Worm (Caenorhabditis elegans) whole organism, L3 larva: ENCODE data around the gene R160.6.

Source experiments
- R02D3.7 ChIP-seq: fragments of 150-350 bp; optimal IDR thresholded peaks from 2 replicates; lab custom pipeline; 2014; ENCODE audit warnings: missing biosample characterization, missing genetic modification characterization
- ZK546.5 ChIP-seq: sonication (generic microtip); optimal IDR thresholded peaks from 2 replicates; lab custom pipeline; 2017; ENCODE audit warnings: missing biosample characterization, missing genetic modification characterization
- aly-2 ChIP-seq: fragments of 150-350 bp; optimal IDR thresholded peaks from 2 replicates; lab custom pipeline; 2014; ENCODE audit warnings: missing biosample characterization, missing genetic modification characterization
- ama-1 ChIP-seq: fragments of 150-350 bp; optimal IDR thresholded peaks from 2 replicates; lab custom pipeline; 2018
- ceh-16 ChIP-seq: sonication (generic microtip); optimal IDR thresholded peaks from 2 replicates; lab custom pipeline; 2017; ENCODE audit warnings: missing biosample characterization, missing genetic modification characterization
- ceh-28 ChIP-seq: fragments of 150-350 bp; optimal IDR thresholded peaks from 2 replicates; lab custom pipeline; 2014; ENCODE audit warnings: missing biosample characterization, missing genetic modification reagents, missing genetic modification characterization
- ceh-82 ChIP-seq: fragments of 150-350 bp; optimal IDR thresholded peaks from 2 replicates; lab custom pipeline; 2014; ENCODE audit warnings: missing biosample characterization, missing genetic modification characterization
- ceh-9 ChIP-seq: sonication (generic microtip); optimal IDR thresholded peaks from 2 replicates; lab custom pipeline; 2018; ENCODE audit warnings: missing biosample characterization, missing genetic modification characterization
- daf-12 ChIP-seq: fragments of 150-350 bp; optimal IDR thresholded peaks from 2 replicates; lab custom pipeline; 2014; ENCODE audit warnings: missing biosample characterization, missing genetic modification reagents, missing genetic modification characterization
- egl-27 ChIP-seq: sonication (generic microtip); optimal IDR thresholded peaks from 4 replicates; lab custom pipeline; 2017; ENCODE audit warnings: missing biosample characterization, missing genetic modification reagents, missing genetic modification characterization
- egl-5 ChIP-seq: fragments of 150-350 bp; optimal IDR thresholded peaks from 2 replicates; lab custom pipeline; 2017; ENCODE audit warnings: missing biosample characterization, missing genetic modification reagents, missing genetic modification characterization, inconsistent platforms
- elt-1 ChIP-seq: fragments of 150-350 bp; optimal IDR thresholded peaks from 2 replicates; lab custom pipeline; 2014; ENCODE audit warnings: missing biosample characterization, missing genetic modification characterization
- elt-2 ChIP-seq: sonication (generic microtip); optimal IDR thresholded peaks from 2 replicates; lab custom pipeline; 2016; ENCODE audit warnings: missing genetic modification reagents, mild to moderate bottlenecking, missing genetic modification characterization, missing compliant biosample characterization
- elt-3 ChIP-seq, 3 experiments: fragments of 150-350 bp in 1 of 3; sonication (generic microtip) in 2 of 3; optimal IDR thresholded peaks; 2 replicates in 2 of 3; 4 replicates in 1 of 3; lab custom pipeline; 2014 to 2017; ENCODE audit warnings: missing biosample characterization in 3 of 3, missing genetic modification characterization in 3 of 3
- eor-1 ChIP-seq, 2 experiments: fragments of 150-350 bp; optimal IDR thresholded peaks; 2 replicates each; lab custom pipeline; 2014 to 2018; ENCODE audit warnings: missing biosample characterization in 2 of 2, missing genetic modification characterization in 2 of 2
- fkh-10 ChIP-seq: sonication (generic microtip); optimal IDR thresholded peaks from 2 replicates; lab custom pipeline; 2017; ENCODE audit warnings: missing biosample characterization, missing genetic modification reagents, missing genetic modification characterization
- fkh-2 ChIP-seq: fragments of 150-350 bp; optimal IDR thresholded peaks from 2 replicates; lab custom pipeline; 2014; ENCODE audit warnings: missing biosample characterization, missing genetic modification reagents, missing genetic modification characterization
- fos-1 ChIP-seq: fragments of 150-350 bp; optimal IDR thresholded peaks from 2 replicates; lab custom pipeline; 2014; ENCODE audit warnings: missing biosample characterization, missing genetic modification characterization
- hmg-11 ChIP-seq: sonication (generic microtip); optimal IDR thresholded peaks from 2 replicates; lab custom pipeline; 2016; ENCODE audit warnings: missing genetic modification characterization, missing compliant biosample characterization
- jun-1 ChIP-seq: fragments of 150-350 bp; optimal IDR thresholded peaks from 2 replicates; lab custom pipeline; 2014; ENCODE audit warnings: missing biosample characterization, missing genetic modification reagents, missing genetic modification characterization
- lin-15B ChIP-seq: fragments of 150-350 bp; optimal IDR thresholded peaks from 2 replicates; lab custom pipeline; 2014; ENCODE audit warnings: missing biosample characterization, missing genetic modification characterization
- lin-39 ChIP-seq: fragments of 150-350 bp; optimal IDR thresholded peaks from 2 replicates; lab custom pipeline; 2018; ENCODE audit warnings: missing biosample characterization, missing genetic modification reagents, missing genetic modification characterization
- lsy-12 ChIP-seq: sonication (generic microtip); optimal IDR thresholded peaks from 2 replicates; lab custom pipeline; 2016; ENCODE audit warnings: mild to moderate bottlenecking, missing genetic modification characterization, missing compliant biosample characterization
- mdl-1 ChIP-seq: fragments of 150-350 bp; optimal IDR thresholded peaks from 2 replicates; lab custom pipeline; 2014; ENCODE audit warnings: missing biosample characterization, missing genetic modification characterization
- mml-1 ChIP-seq: fragments of 150-350 bp; sonication (generic microtip); optimal IDR thresholded peaks from 3 replicates; lab custom pipeline; 2014; ENCODE audit warnings: missing biosample characterization, missing genetic modification characterization
- nfya-1 ChIP-seq: sonication (generic microtip); optimal IDR thresholded peaks from 2 replicates; lab custom pipeline; 2017; ENCODE audit warnings: missing genetic modification characterization, mild to moderate bottlenecking, missing compliant biosample characterization, antibody characterized with exemption, moderate library complexity; ENCODE audit not compliant: insufficient read depth
- nhr-11 ChIP-seq: fragments of 150-350 bp; optimal IDR thresholded peaks from 2 replicates; lab custom pipeline; 2014; ENCODE audit warnings: missing biosample characterization, missing genetic modification characterization
- nhr-12 ChIP-seq: fragments of 150-350 bp; optimal IDR thresholded peaks from 2 replicates; lab custom pipeline; 2014; ENCODE audit warnings: missing biosample characterization, missing genetic modification characterization
- nhr-23 ChIP-seq: fragments of 150-350 bp; optimal IDR thresholded peaks from 2 replicates; lab custom pipeline; 2014; ENCODE audit warnings: missing biosample characterization, missing genetic modification reagents, missing genetic modification characterization
- nhr-237 ChIP-seq: fragments of 150-350 bp; optimal IDR thresholded peaks from 2 replicates; lab custom pipeline; 2014; ENCODE audit warnings: missing biosample characterization, missing genetic modification characterization
- nhr-25 ChIP-seq: sonication (generic microtip); optimal IDR thresholded peaks from 2 replicates; lab custom pipeline; 2017; ENCODE audit warnings: missing biosample characterization, missing genetic modification characterization
- nhr-28 ChIP-seq: fragments of 150-350 bp; optimal IDR thresholded peaks from 2 replicates; lab custom pipeline; 2014; ENCODE audit warnings: missing biosample characterization, missing genetic modification characterization
- nhr-43 ChIP-seq: sonication (generic microtip); optimal IDR thresholded peaks from 2 replicates; lab custom pipeline; 2016; ENCODE audit warnings: mild to moderate bottlenecking, missing genetic modification characterization, missing compliant biosample characterization; ENCODE audit not compliant: poor library complexity, severe bottlenecking
- nhr-67 ChIP-seq: fragments of 150-350 bp; optimal IDR thresholded peaks from 2 replicates; lab custom pipeline; 2014; ENCODE audit warnings: missing biosample characterization, missing genetic modification characterization
- nhr-76 ChIP-seq: fragments of 150-350 bp; sonication (generic microtip); optimal IDR thresholded peaks from 5 replicates; lab custom pipeline; 2014; ENCODE audit warnings: missing biosample characterization, missing genetic modification characterization
- nhr-77 ChIP-seq: fragments of 150-350 bp; optimal IDR thresholded peaks from 2 replicates; lab custom pipeline; 2014; ENCODE audit warnings: missing biosample characterization, missing genetic modification characterization
- pha-4 ChIP-seq: fragments of 150-350 bp; optimal IDR thresholded peaks from 2 replicates; lab custom pipeline; 2014; ENCODE audit warnings: missing biosample characterization, missing genetic modification reagents, missing genetic modification characterization
- pqm-1 ChIP-seq: fragments of 150-350 bp; optimal IDR thresholded peaks from 2 replicates; lab custom pipeline; 2017; ENCODE audit warnings: missing biosample characterization, missing genetic modification characterization, inconsistent platforms
- sea-2 ChIP-seq: fragments of 150-350 bp; sonication (generic microtip); optimal IDR thresholded peaks from 4 replicates; lab custom pipeline; 2014; ENCODE audit warnings: missing biosample characterization, missing genetic modification reagents, missing genetic modification characterization
- skn-1 ChIP-seq: fragments of 150-350 bp; optimal IDR thresholded peaks from 2 replicates; lab custom pipeline; 2014; ENCODE audit warnings: missing biosample characterization, missing genetic modification characterization
- snpc-4 ChIP-seq: fragments of 150-350 bp; optimal IDR thresholded peaks from 2 replicates; lab custom pipeline; 2014; ENCODE audit warnings: missing biosample characterization, missing genetic modification characterization
- tbx-2 ChIP-seq: sonication (generic microtip); optimal IDR thresholded peaks from 2 replicates; lab custom pipeline; 2016; ENCODE audit warnings: mild to moderate bottlenecking, missing genetic modification characterization, missing compliant biosample characterization
- unc-39 ChIP-seq: sonication (generic microtip); optimal IDR thresholded peaks from 4 replicates; lab custom pipeline; 2017; ENCODE audit warnings: missing biosample characterization, missing genetic modification characterization
- unc-62 ChIP-seq: fragments of 150-350 bp; sonication (generic microtip); optimal IDR thresholded peaks from 4 replicates; lab custom pipeline; 2014; ENCODE audit warnings: missing biosample characterization, missing genetic modification reagents, missing genetic modification characterization
- zag-1 ChIP-seq: fragments of 150-350 bp; optimal IDR thresholded peaks from 2 replicates; lab custom pipeline; 2014; ENCODE audit warnings: missing biosample characterization, missing genetic modification characterization
- ztf-11 ChIP-seq: fragments of 150-350 bp; optimal IDR thresholded peaks from 2 replicates; lab custom pipeline; 2014; ENCODE audit warnings: missing biosample characterization, missing genetic modification characterization
- ztf-4 ChIP-seq: fragments of 150-350 bp; optimal IDR thresholded peaks from 2 replicates; lab custom pipeline; 2014; ENCODE audit warnings: missing biosample characterization, missing genetic modification characterization

Gene R160.6

ce11 chrX:4397460-4397859 is 24.4 kb upstream of the R160.6 start:
- TF ChIP-seq pha-4 (no peak), nhr-237 (no peak), egl-27 (no peak), elt-3 (tag; optimal IDR thresholded peaks at IDR 0.05; lab: Kevin White, UChicago) (no peak), nhr-76 (no peak), ceh-82 (tag; lab: Kevin White, UChicago) (no peak), ama-1 (lab: Kevin White, UChicago) (no peak), zag-1 (tag; lab: Kevin White, UChicago) (no peak), unc-62 (no peak), unc-39 (tag; lab: Kevin White, UChicago) (no peak), mml-1 (no peak), lin-39 (tag; lab: Kevin White, UChicago) (no peak), nhr-67 (tag; lab: Kevin White, UChicago) (no peak), fos-1 (tag; lab: Kevin White, UChicago) (no peak), nhr-25 (tag; lab: Kevin White, UChicago) (no peak), hmg-11 (tag; lab: Kevin White, UChicago) (no peak), snpc-4 (tag; lab: Kevin White, UChicago) (no peak), nhr-12 (tag; lab: Kevin White, UChicago) (no peak), egl-5 (tag; lab: Kevin White, UChicago) (no peak), aly-2 (tag; lab: Kevin White, UChicago) (no peak)

DNA sequence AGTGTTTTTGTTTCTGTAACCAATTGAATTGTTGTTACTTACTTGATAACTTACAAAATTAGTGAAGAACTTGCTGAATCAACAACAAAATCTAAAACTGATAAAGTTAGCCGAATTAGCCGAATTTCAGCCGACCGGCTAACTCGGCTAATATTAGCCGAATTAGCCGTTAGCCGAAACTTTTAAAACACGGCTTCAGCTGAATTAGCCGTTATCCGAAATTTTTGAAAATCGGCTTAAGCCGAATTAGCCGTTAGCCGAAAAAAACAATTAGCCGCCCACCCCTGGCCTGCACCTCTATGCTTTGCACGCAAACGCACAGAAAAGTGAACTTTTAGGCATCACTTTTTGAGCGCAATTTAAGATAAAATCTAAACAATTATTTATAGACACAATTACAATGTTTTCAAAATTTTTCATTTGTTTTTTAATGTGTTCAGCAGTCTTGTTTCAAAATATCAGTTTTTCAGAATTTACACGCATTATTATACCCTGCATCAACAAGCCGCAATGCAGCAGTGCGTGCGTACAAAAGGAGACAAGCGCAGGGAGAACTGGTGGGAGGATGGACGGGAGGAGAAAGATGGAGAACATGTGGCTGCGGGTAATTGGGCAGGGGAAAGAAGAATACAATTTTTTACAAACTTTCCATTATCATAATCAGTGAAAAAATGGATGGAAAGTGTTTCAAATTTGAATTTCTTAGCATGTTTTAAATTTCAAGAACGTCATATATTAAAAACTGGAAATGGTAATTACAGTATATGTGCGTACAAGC is 22.2 kb upstream of the R160.6 start:
- TF ChIP-seq jun-1 (peak; percentile 81), ceh-9 (tag; lab: Kevin White, UChicago) (no peak), ceh-16 (tag; lab: Kevin White, UChicago) (no peak), tbx-2 (tag; lab: Kevin White, UChicago) (peak; percentile 66), nhr-67 (tag; lab: Kevin White, UChicago) (no peak), nhr-12 (tag; lab: Kevin White, UChicago) (no peak), hmg-11 (tag; lab: Kevin White, UChicago) (peak; percentile 84), snpc-4 (tag; lab: Kevin White, UChicago) (peak; percentile 80), nhr-77 (tag; lab: Kevin White, UChicago) (peak; percentile 71), pha-4 (peak; percentile 88), R02D3.7 (tag; lab: Kevin White, UChicago) (peak; percentile 54), mml-1 (no peak), pqm-1 (peak; percentile 21), zag-1 (tag; lab: Kevin White, UChicago) (no peak), lin-15B (tag; lab: Kevin White, UChicago) (peak; percentile 27), nhr-43 (tag; lab: Kevin White, UChicago) (peak; percentile 86), unc-62 (no peak), nhr-76 (no peak), elt-3 (tag; optimal IDR thresholded peaks at IDR 0.05; lab: Kevin White, UChicago) (no peak), ceh-82 (tag; lab: Kevin White, UChicago) (peak; percentile 29), nhr-237 (no peak), elt-1 (tag; lab: Kevin White, UChicago) (no peak), skn-1 (peak; percentile 46), nhr-23 (peak; percentile 84), eor-1 (tag; optimal IDR thresholded peaks at IDR 0.05; lab: Kevin White, UChicago) (no peak), ztf-11 (tag; lab: Kevin White, UChicago) (no peak), nhr-28 (tag; lab: Kevin White, UChicago) (no peak), lin-39 (tag; lab: Kevin White, UChicago) (peak; percentile 83), mdl-1 (tag; lab: Kevin White, UChicago) (no peak), ztf-4 (tag; lab: Kevin White, UChicago) (no peak), daf-12 (tag; lab: Kevin White, UChicago) (no peak), nhr-11 (tag; lab: Kevin White, UChicago) (peak; percentile 9), egl-27 (no peak), nfya-1 (tag; lab: Kevin White, UChicago) (peak; percentile 71), fos-1 (tag; lab: Kevin White, UChicago) (no peak), ceh-28 (tag; lab: Kevin White, UChicago) (peak; percentile 80), ama-1 (lab: Kevin White, UChicago) (no peak), egl-5 (tag; lab: Kevin White, UChicago) (peak; percentile 65), sea-2 (no peak), unc-39 (tag; lab: Kevin White, UChicago) (no peak), elt-2 (tag; lab: Kevin White, UChicago) (peak; percentile 62), fkh-2 (tag; lab: Kevin White, UChicago) (no peak), ZK546.5 (tag; lab: Kevin White, UChicago) (no peak), aly-2 (tag; lab: Kevin White, UChicago) (no peak), nhr-25 (tag; lab: Kevin White, UChicago) (peak; percentile 87), fkh-10 (GFP tag; lab: Kevin White, UChicago) (no peak), lsy-12 (tag; lab: Kevin White, UChicago) (no peak)
